Worm (Caenorhabditis elegans) whole organism, L4/young adult: ENCODE measurements around the gene lelo-3.

ENCODE experiments used
- W03F9.2 ChIP-seq: fragments of 150-350 bp; optimal IDR thresholded peaks from 2 replicates; lab custom pipeline; 2014; ENCODE audit warnings: missing biosample characterization, missing genetic modification characterization
- dao-5 ChIP-seq: sonication (generic microtip); optimal IDR thresholded peaks from 2 replicates; lab custom pipeline; 2016; ENCODE audit warnings: missing genotype, missing genetic modification characterization, moderate library complexity, missing compliant biosample characterization
- him-1 ChIP-seq: sonication (generic microtip); optimal IDR thresholded peaks from 2 replicates; lab custom pipeline; 2016; ENCODE audit warnings: missing genotype, missing genetic modification reagents, missing genetic modification characterization, missing compliant biosample characterization

Gene lelo-3

ce11 chrX:5975228-5975627, 47.1 kb downstream of the lelo-3 start:
- TF ChIP-seq dao-5 (tag; lab: Kevin White, UChicago) (no peak), him-1 (tag; lab: Kevin White, UChicago) (no peak), W03F9.2 (tag; lab: Kevin White, UChicago) (no peak)

- TF ChIP-seq him-1 (tag; lab: Kevin White, UChicago) = no peak
- no peak for TF ChIP-seq W03F9.2 (tag; lab: Kevin White, UChicago)
- no peak for TF ChIP-seq dao-5 (tag; lab: Kevin White, UChicago)
Measured at ce11 chrX:5972212-5972611, 50.2 kb downstream of the lelo-3 start.
